Worm (Caenorhabditis elegans): Measurements from ENCODE around the gene srw-40.

DNA sequence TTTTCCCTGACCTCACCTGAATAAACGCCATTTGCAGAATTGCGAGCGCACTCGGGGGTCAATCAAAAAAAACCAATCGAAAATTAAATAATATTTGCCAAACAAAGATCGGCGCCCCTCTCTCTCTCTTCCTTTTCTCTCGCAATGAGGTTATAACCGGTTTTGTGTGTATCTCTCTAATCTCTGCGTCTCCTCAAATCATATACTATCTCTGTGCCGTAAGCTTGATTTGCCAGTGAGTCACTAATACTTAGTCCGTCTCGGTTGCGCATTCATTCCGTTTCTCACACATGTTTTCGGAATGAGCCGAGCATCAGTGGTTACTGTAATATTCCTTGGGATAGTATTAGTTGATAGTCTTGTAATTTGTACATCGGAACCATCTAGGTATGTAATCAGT is 46.2 kb upstream of the srw-40 start:
- no peak for TF ChIP-seq ceh-82 (tag; optimal IDR thresholded peaks at IDR 0.05)
- no peak for TF ChIP-seq aly-2 (tag; optimal IDR thresholded peaks at IDR 0.05)
- no peak for TF ChIP-seq zag-1 (tag; optimal IDR thresholded peaks at IDR 0.05)
- TF ChIP-seq dpl-1 (GFP tag; optimal IDR thresholded peaks at IDR 0.05), result no peak
- TF ChIP-seq fkh-8 (tag; optimal IDR thresholded peaks at IDR 0.05), result no peak
- TF ChIP-seq lsy-2 (tag; optimal IDR thresholded peaks at IDR 0.05), result no peak

All from whole organism, L1 larva.